Worm (Caenorhabditis elegans) whole organism, L1 larva: ENCODE data around the gene pals-23.

ENCODE experiments used
- C16A3.4 ChIP-seq: fragments of 150-350 bp; optimal IDR thresholded peaks from 2 replicates; lab custom pipeline; 2014; ENCODE audit warnings: missing biosample characterization, missing genetic modification characterization
- Y116A8C.19 ChIP-seq: sonication (generic microtip); optimal IDR thresholded peaks from 2 replicates; lab custom pipeline; 2016; ENCODE audit warnings: missing compliant biosample characterization, missing genetic modification characterization, borderline replicate concordance
- aha-1 ChIP-seq: fragments of 150-350 bp; optimal IDR thresholded peaks from 2 replicates; lab custom pipeline; 2014; ENCODE audit warnings: missing biosample characterization, missing genetic modification characterization
- blmp-1 ChIP-seq: fragments of 150-350 bp; optimal IDR thresholded peaks from 2 replicates; lab custom pipeline; 2014; ENCODE audit warnings: missing biosample characterization, missing genetic modification characterization
- ceh-63 ChIP-seq: fragments of 200-800 bp; sonication (Bioruptor generic); optimal IDR thresholded peaks from 2 replicates; lab custom pipeline; 2018; ENCODE audit warnings: mild to moderate bottlenecking, missing genetic modification characterization, missing compliant biosample characterization
- ceh-88 ChIP-seq: fragments of 200-800 bp; sonication (Bioruptor generic); IDR thresholded peaks from 2 replicates; pipeline ENCODE4 v1.3.6; 2022; ENCODE audit warnings: missing genetic modification characterization, missing compliant biosample characterization
- efl-1 ChIP-seq, 4 experiments: fragments of 150-350 bp; optimal IDR thresholded peaks in 3 of 4; peaks in 1 of 4; 1 replicate in 1 of 4; 2 replicates in 3 of 4; lab custom pipeline; 2014; ENCODE audit warnings: missing biosample characterization in 2 of 4, missing genetic modification characterization in 2 of 4, missing genetic modification reagents in 2 of 4
- elt-3 ChIP-seq, 6 experiments: fragments of 150-350 bp in 1 of 6; sonication (generic microtip); optimal IDR thresholded peaks; 2 replicates each; lab custom pipeline; 2017 to 2018; ENCODE audit warnings: missing biosample characterization in 6 of 6, missing genetic modification characterization in 6 of 6, inconsistent platforms in 1 of 6
- fkh-4 ChIP-seq: sonication (generic microtip); optimal IDR thresholded peaks from 2 replicates; lab custom pipeline; 2016; ENCODE audit warnings: missing compliant biosample characterization, missing genetic modification characterization, borderline replicate concordance
- fkh-8 ChIP-seq: sonication (generic microtip); optimal IDR thresholded peaks from 2 replicates; lab custom pipeline; 2016; ENCODE audit warnings: mild to moderate bottlenecking, missing genetic modification characterization, missing compliant biosample characterization
- lin-14 ChIP-seq: fragments of 200-800 bp; sonication (Bioruptor generic); optimal IDR thresholded peaks from 2 replicates; lab custom pipeline; 2018; ENCODE audit warnings: mild to moderate bottlenecking, missing genetic modification characterization, moderate library complexity, missing compliant biosample characterization
- lin-15B ChIP-seq: fragments of 150-350 bp; sonication (generic microtip); optimal IDR thresholded peaks from 3 replicates; lab custom pipeline; 2014; ENCODE audit warnings: missing biosample characterization, missing genetic modification characterization
- lin-35 ChIP-seq, 2 experiments: fragments of 150-350 bp; optimal IDR thresholded peaks; 2 replicates each; lab custom pipeline; 2014; ENCODE audit warnings: missing biosample characterization in 2 of 2, missing genetic modification characterization in 2 of 2, missing genetic modification reagents in 2 of 2
- lin-39 ChIP-seq: fragments of 150-350 bp; optimal IDR thresholded peaks from 2 replicates; lab custom pipeline; 2014; ENCODE audit warnings: missing biosample characterization, missing genetic modification reagents, missing genetic modification characterization
- lir-3 ChIP-seq: sonication (generic microtip); optimal IDR thresholded peaks from 2 replicates; lab custom pipeline; 2016; ENCODE audit warnings: mild to moderate bottlenecking, missing genetic modification characterization, moderate library complexity, missing compliant biosample characterization; ENCODE audit not compliant: poor library complexity
- mab-9 ChIP-seq: fragments of 200-800 bp; sonication (Bioruptor generic); IDR thresholded peaks from 2 replicates; pipeline ENCODE4 v1.3.6; 2022; ENCODE audit warnings: missing genetic modification reagents, missing genetic modification characterization, missing compliant biosample characterization
- mdl-1 ChIP-seq, 2 experiments: fragments of 150-350 bp; optimal IDR thresholded peaks; 2 replicates each; lab custom pipeline; 2014 to 2017; ENCODE audit warnings: missing biosample characterization in 2 of 2, missing genetic modification characterization in 2 of 2, inconsistent platforms in 1 of 2
- mef-2 ChIP-seq: fragments of 150-350 bp; optimal IDR thresholded peaks from 2 replicates; lab custom pipeline; 2014; ENCODE audit warnings: missing biosample characterization, missing genetic modification characterization
- mep-1 ChIP-seq: fragments of 150-350 bp; optimal IDR thresholded peaks from 2 replicates; lab custom pipeline; 2014; ENCODE audit warnings: missing biosample characterization, missing genetic modification characterization
- nhr-237 ChIP-seq: fragments of 150-350 bp; optimal IDR thresholded peaks from 2 replicates; lab custom pipeline; 2014; ENCODE audit warnings: missing biosample characterization, missing genetic modification characterization
- nhr-47 ChIP-seq: sonication (generic microtip); optimal IDR thresholded peaks from 2 replicates; lab custom pipeline; 2016; ENCODE audit warnings: mild to moderate bottlenecking, missing genetic modification characterization, moderate library complexity, missing compliant biosample characterization
- nhr-84 ChIP-seq: sonication (generic microtip); optimal IDR thresholded peaks from 2 replicates; lab custom pipeline; 2017; ENCODE audit warnings: missing biosample characterization, missing genetic modification characterization
- nhr-85 ChIP-seq: sonication (generic microtip); peaks from one replicate; lab custom pipeline; 2016; ENCODE audit warnings: missing genetic modification characterization, inconsistent platforms, missing compliant biosample characterization
- nhr-90 ChIP-seq: sonication (generic microtip); optimal IDR thresholded peaks from 2 replicates; lab custom pipeline; 2016; ENCODE audit warnings: mild to moderate bottlenecking, missing genetic modification characterization, missing compliant biosample characterization; ENCODE audit not compliant: poor library complexity
- pax-3 ChIP-seq: fragments of 200-800 bp; sonication (Bioruptor generic); optimal IDR thresholded peaks from 2 replicates; lab custom pipeline; 2018; ENCODE audit warnings: mild to moderate bottlenecking, missing genetic modification characterization, moderate library complexity, missing compliant biosample characterization
- pqm-1 ChIP-seq: sonication (generic microtip); optimal IDR thresholded peaks from 3 replicates; lab custom pipeline; 2017; ENCODE audit warnings: missing biosample characterization, missing genetic modification characterization
- snpc-4 ChIP-seq: fragments of 150-350 bp; optimal IDR thresholded peaks from 2 replicates; lab custom pipeline; 2014; ENCODE audit warnings: missing biosample characterization, missing genetic modification characterization
- snu-23 ChIP-seq: sonication (generic microtip); optimal IDR thresholded peaks from 2 replicates; lab custom pipeline; 2016; ENCODE audit warnings: missing genetic modification characterization, missing compliant biosample characterization
- sox-4 ChIP-seq: sonication (generic microtip); optimal IDR thresholded peaks from 2 replicates; lab custom pipeline; 2016; ENCODE audit warnings: missing genetic modification characterization, missing compliant biosample characterization
- swsn-7 ChIP-seq: sonication (generic microtip); optimal IDR thresholded peaks from 2 replicates; lab custom pipeline; 2016; ENCODE audit warnings: missing genetic modification characterization, missing compliant biosample characterization
- tbx-2 ChIP-seq: sonication (generic microtip); optimal IDR thresholded peaks from 2 replicates; lab custom pipeline; 2016; ENCODE audit warnings: missing genetic modification characterization, missing compliant biosample characterization
- unc-130 ChIP-seq: fragments of 150-350 bp; optimal IDR thresholded peaks from 2 replicates; lab custom pipeline; 2017; ENCODE audit warnings: missing biosample characterization, missing genetic modification characterization, inconsistent platforms
- unc-86 ChIP-seq: sonication (generic microtip); optimal IDR thresholded peaks from 2 replicates; lab custom pipeline; 2016; ENCODE audit warnings: missing genetic modification characterization, missing compliant biosample characterization
- vab-15 ChIP-seq: sonication (generic microtip); optimal IDR thresholded peaks from 2 replicates; lab custom pipeline; 2017; ENCODE audit warnings: missing genotype, mild to moderate bottlenecking, missing genetic modification characterization, missing compliant biosample characterization
- xbp-1 ChIP-seq: sonication (generic microtip); optimal IDR thresholded peaks from 2 replicates; lab custom pipeline; 2016; ENCODE audit warnings: missing genetic modification characterization, missing compliant biosample characterization
- zag-1 ChIP-seq: fragments of 150-350 bp; optimal IDR thresholded peaks from 2 replicates; lab custom pipeline; 2014; ENCODE audit warnings: missing biosample characterization, missing genetic modification characterization
- zip-4 ChIP-seq: fragments of 200-800 bp; sonication (Bioruptor generic); optimal IDR thresholded peaks from 2 replicates; lab custom pipeline; 2018; ENCODE audit warnings: mild to moderate bottlenecking, missing genetic modification characterization, moderate library complexity, missing compliant biosample characterization

pals-23 gene

DNA sequence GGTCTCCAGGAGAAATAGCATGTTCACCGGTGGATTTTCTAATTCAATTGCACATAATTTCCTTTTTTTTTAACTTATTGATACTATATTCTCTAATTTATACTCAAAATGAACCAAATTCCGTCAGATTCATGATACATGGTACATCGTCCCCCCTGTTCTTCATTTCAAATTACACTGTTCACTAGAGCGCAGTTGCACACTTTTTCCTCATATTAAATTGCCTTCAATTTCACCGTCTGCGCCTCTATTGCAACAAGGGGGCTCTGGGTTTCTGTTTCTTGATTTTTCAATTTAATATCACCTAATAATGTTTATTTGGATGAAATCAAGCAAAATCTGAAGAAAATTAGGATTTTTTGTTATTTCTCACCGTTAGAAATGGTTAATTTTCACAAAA, 7.0 kb downstream of the pals-23 start (continued):
- TF ChIP-seq swsn-7 (tag; lab: Kevin White, UChicago): peak; percentile 50
- TF ChIP-seq unc-86 (tag; lab: Kevin White, UChicago): peak; percentile 15
- TF ChIP-seq vab-15 (tag; lab: Kevin White, UChicago): peak; percentile 89
- peak; percentile 61 for TF ChIP-seq lin-15B (tag; lab: Kevin White, UChicago)
- TF ChIP-seq sox-4 (tag; lab: Kevin White, UChicago): no peak
- TF ChIP-seq mep-1 (tag; lab: Kevin White, UChicago): peak; percentile 79
- TF ChIP-seq nhr-85 (tag; lab: Kevin White, UChicago): peak; percentile 71
- peak; percentile 55 for TF ChIP-seq nhr-47 (tag; lab: Kevin White, UChicago)
- peak; percentile 9 for TF ChIP-seq tbx-2 (tag; lab: Kevin White, UChicago)
- TF ChIP-seq lir-3 (tag; lab: Kevin White, UChicago): peak; percentile 34
- no peak for TF ChIP-seq mab-9 (GFP tag; lab: Robert Waterston, UW)
- no peak for TF ChIP-seq ceh-88

DNA sequence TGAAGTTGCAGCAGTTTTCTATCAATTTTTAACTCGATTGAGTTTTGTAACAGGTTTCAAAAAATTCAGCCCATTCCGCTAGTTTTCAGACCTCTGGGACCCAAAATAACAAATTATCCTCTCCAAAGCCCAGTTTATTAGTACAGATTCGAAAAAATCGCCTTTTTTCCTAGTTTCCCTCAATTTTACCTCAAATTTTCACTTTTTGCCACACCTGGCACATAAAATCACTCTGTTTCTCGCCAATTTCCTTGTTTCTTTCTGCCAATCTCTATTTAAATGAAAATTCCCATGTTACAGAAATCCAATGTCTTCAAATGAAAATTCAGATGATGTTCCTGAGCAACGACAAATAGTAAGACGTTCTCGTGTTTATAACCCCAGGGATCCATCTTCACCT, 7.5 kb downstream of the pals-23 start, which contains the start of gene pals-22:
pals-22 (plus strand) TSS at position 301 of the 400 bp plus-strand sequence.
- no peak for TF ChIP-seq unc-130
- no peak for TF ChIP-seq lir-3 (tag; lab: Kevin White, UChicago)
- TF ChIP-seq elt-3 (tag; optimal IDR thresholded peaks at IDR 0.05; lab: Kevin White, UChicago): no peak
- TF ChIP-seq blmp-1 (tag; lab: Kevin White, UChicago): no peak
- no peak for TF ChIP-seq nhr-84 (tag; lab: Kevin White, UChicago)
- no peak for TF ChIP-seq pax-3 (tag; lab: Kevin White, UChicago)
- TF ChIP-seq lin-14 (GFP tag; lab: Kevin White, UChicago): no peak

DNA sequence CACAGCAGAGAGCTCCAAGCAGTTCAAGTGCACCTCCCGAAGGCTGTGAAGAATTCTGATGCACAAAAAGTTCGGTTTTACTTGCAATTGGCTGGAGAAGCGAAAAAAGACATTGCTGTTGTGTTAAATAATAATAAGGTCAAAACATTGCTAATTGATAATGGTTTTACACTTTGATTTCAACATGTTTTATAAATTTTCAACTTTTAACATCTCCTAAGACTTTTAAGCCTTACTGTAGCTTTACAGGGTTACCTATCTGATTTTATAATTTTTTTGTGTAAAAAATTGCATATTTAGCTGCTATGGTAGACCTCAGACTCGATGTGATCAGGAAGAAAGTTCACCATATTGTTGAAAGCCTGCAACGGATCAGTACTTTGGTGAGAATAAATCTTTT, 9.6 kb downstream of the pals-23 start, which contains the start of gene pals-25:
pals-25 (plus strand) TSS at position 301 of the 400 bp plus-strand sequence.
- TF ChIP-seq pqm-1 (tag; lab: Kevin White, UChicago): no peak
- no peak for TF ChIP-seq fkh-8 (tag; lab: Kevin White, UChicago)
- no peak for TF ChIP-seq ceh-63 (GFP tag; lab: Kevin White, UChicago)
- TF ChIP-seq snpc-4 (tag; lab: Kevin White, UChicago): no peak
- no peak for TF ChIP-seq mef-2
- no peak for TF ChIP-seq lin-35 (GFP tag; optimal IDR thresholded peaks at IDR 0.05; lab: Kevin White, UChicago)
- TF ChIP-seq nhr-90: no peak

DNA sequence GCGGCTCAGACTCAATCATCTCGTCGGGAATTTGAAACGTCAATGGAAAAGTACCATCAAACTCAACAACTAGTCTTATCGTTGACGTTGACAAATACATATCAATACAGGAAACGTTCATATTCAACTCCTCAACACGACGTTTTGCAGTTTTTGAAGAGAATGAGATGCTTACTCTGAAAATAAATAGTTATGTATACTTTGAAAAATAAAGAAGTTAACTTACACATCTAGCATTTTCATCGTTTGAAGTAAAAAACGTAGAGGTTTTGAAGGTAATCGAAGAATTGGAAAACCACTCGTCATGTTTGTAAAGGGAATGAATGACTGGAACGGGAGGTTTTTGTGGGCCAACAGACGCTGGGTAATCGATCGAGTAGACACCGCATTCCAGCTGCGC, 16.3 kb downstream of the pals-23 start, which contains the start of gene fbxb-81:
fbxb-81 (minus strand) TSS at position 314 of the 400 bp plus-strand sequence.
- TF ChIP-seq fkh-4 (tag; lab: Kevin White, UChicago) (no peak), aha-1 (tag; lab: Kevin White, UChicago) (no peak), zip-4 (GFP tag; lab: Kevin White, UChicago) (no peak), lir-3 (tag; lab: Kevin White, UChicago) (no peak), nhr-85 (tag; lab: Kevin White, UChicago) (no peak), swsn-7 (tag; lab: Kevin White, UChicago) (no peak), pax-3 (tag; lab: Kevin White, UChicago) (no peak), xbp-1 (no peak), C16A3.4 (tag; lab: Kevin White, UChicago) (no peak), snu-23 (no peak), blmp-1 (tag; lab: Kevin White, UChicago) (no peak), sox-4 (tag; lab: Kevin White, UChicago) (no peak), Y116A8C.19 (tag; lab: Kevin White, UChicago) (no peak)

DNA sequence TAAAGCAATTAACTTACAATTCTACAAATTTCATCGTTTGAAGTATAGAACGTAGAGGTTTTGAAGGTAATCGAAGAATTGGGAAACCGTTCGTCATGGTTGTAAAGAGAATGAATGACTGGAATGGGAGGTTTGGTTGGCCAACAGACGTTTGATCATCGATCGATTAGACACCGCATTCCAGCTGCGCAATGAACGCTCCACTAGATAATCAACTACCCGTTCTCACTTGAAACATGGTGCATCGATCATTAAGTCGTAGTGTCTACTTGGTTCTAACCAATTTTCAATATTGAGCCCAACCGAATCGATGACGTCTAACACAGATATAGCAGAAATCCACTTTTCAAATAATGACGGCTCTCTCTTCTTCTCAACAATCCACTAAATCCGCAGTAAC, 18.5 kb downstream of the pals-23 start, which contains the start of gene fbxb-82:
fbxb-82 (minus strand) TSS at position 101 of the 400 bp plus-strand sequence.
- no peak for TF ChIP-seq nhr-237 (tag; lab: Kevin White, UChicago)
- no peak for TF ChIP-seq lin-39 (tag; lab: Kevin White, UChicago)
- no peak for TF ChIP-seq mdl-1 (tag; optimal IDR thresholded peaks at IDR 0.05; lab: Kevin White, UChicago)
- TF ChIP-seq vab-15 (tag; lab: Kevin White, UChicago): no peak
- no peak for TF ChIP-seq efl-1 (optimal IDR thresholded peaks at IDR 0.05; lab: Kevin White, UChicago)
- TF ChIP-seq efl-1 (GFP tag; optimal IDR thresholded peaks at IDR 0.05 in 1 of 2; lab: Kevin White, UChicago): peak in 1 of 2 experiments; percentile 1
- no peak for TF ChIP-seq zag-1
